Fruit fly (Drosophila melanogaster) whole organism, pupa: ENCODE measurements around the gene Rh6.

Source experiments
- CG10348 ChIP-seq: fragments of 200-800 bp; sonication (Bioruptor generic); IDR thresholded peaks from 2 replicates; pipeline ENCODE4 v1.3.6; 2022; ENCODE audit warnings: missing biosample characterization, missing genetic modification characterization
- CG12605 ChIP-seq: fragments of 200-800 bp; sonication (Bioruptor generic); IDR thresholded peaks from 2 replicates; pipeline ENCODE4 v1.3.6; 2022; ENCODE audit warnings: missing biosample characterization, missing genetic modification characterization
- CG13204 ChIP-seq: fragments of 200-800 bp; sonication (Bioruptor generic); optimal IDR thresholded peaks from 2 replicates; lab custom pipeline; 2018; ENCODE audit warnings: missing biosample characterization, mild to moderate bottlenecking, missing genetic modification characterization, moderate library complexity
- CG14655 ChIP-seq: fragments of 200-800 bp; sonication (Bioruptor generic); optimal IDR thresholded peaks from 3 replicates; lab custom pipeline; 2017; ENCODE audit warnings: mild to moderate bottlenecking, missing biosample characterization, missing genetic modification reagents, missing genetic modification characterization
- CG15710 ChIP-seq: fragments of 200-800 bp; sonication (Bioruptor generic); optimal IDR thresholded peaks from 2 replicates; lab custom pipeline; 2018; ENCODE audit warnings: missing biosample characterization, mild to moderate bottlenecking, missing genetic modification characterization, moderate library complexity
- CG17806 ChIP-seq: fragments of 200-800 bp; sonication (Bioruptor generic); optimal IDR thresholded peaks from 2 replicates; lab custom pipeline; 2018; ENCODE audit warnings: missing biosample characterization, mild to moderate bottlenecking, missing genetic modification characterization, moderate library complexity
- CG32121 ChIP-seq: fragments of 200-800 bp; sonication (Bioruptor generic); IDR thresholded peaks from 2 replicates; pipeline ENCODE4 v1.3.6; 2022; ENCODE audit warnings: missing biosample characterization, missing genetic modification characterization
- CG34367 ChIP-seq: fragments of 200-800 bp; sonication (Bioruptor generic); optimal IDR thresholded peaks from 2 replicates; lab custom pipeline; 2018; ENCODE audit warnings: missing biosample characterization, mild to moderate bottlenecking, missing genetic modification characterization
- CG8159 ChIP-seq: fragments of 200-800 bp; sonication (Bioruptor generic); optimal IDR thresholded peaks from 3 replicates; lab custom pipeline; 2018; ENCODE audit warnings: missing biosample characterization, mild to moderate bottlenecking, missing genetic modification characterization, moderate library complexity
- CG9948 ChIP-seq: fragments of 200-800 bp; sonication (Bioruptor generic); optimal IDR thresholded peaks from 2 replicates; lab custom pipeline; 2018; ENCODE audit warnings: missing biosample characterization, mild to moderate bottlenecking, missing genetic modification characterization, moderate library complexity
- D1 ChIP-seq: fragments of 200-800 bp; sonication (Bioruptor generic); optimal IDR thresholded peaks from 2 replicates; lab custom pipeline; 2018; ENCODE audit warnings: missing biosample characterization, mild to moderate bottlenecking, missing genetic modification characterization, moderate library complexity
- EcR ChIP-seq: fragments of 200-800 bp; sonication (Bioruptor generic); optimal IDR thresholded peaks from 3 replicates; lab custom pipeline; 2019; ENCODE audit warnings: missing biosample characterization, missing genetic modification characterization, mild to moderate bottlenecking, moderate library complexity, missing genetic modification reagents
- Ets98B ChIP-seq: fragments of 200-800 bp; sonication (Bioruptor generic); IDR thresholded peaks from 2 replicates; pipeline ENCODE4 v1.3.6; 2022; ENCODE audit warnings: missing biosample characterization, missing genetic modification characterization
- Pif1A ChIP-seq: fragments of 200-800 bp; sonication (Bioruptor generic); optimal IDR thresholded peaks from 3 replicates; lab custom pipeline; 2016; ENCODE audit warnings: missing biosample characterization, missing genetic modification characterization
- Pif1B ChIP-seq: fragments of 200-800 bp; sonication (Bioruptor generic); optimal IDR thresholded peaks from 3 replicates; lab custom pipeline; 2016; ENCODE audit warnings: missing biosample characterization, missing genetic modification characterization
- Snoo ChIP-seq: fragments of 200-800 bp; sonication (Bioruptor generic); optimal IDR thresholded peaks from 3 replicates; lab custom pipeline; 2017; ENCODE audit warnings: missing biosample characterization, mild to moderate bottlenecking, missing genetic modification characterization, inconsistent platforms
- gl ChIP-seq: fragments of 200-800 bp; sonication (Bioruptor generic); optimal IDR thresholded peaks from 2 replicates; lab custom pipeline; 2018; ENCODE audit warnings: missing biosample characterization, mild to moderate bottlenecking, missing genetic modification characterization
- rn ChIP-seq: fragments of 200-800 bp; sonication (Bioruptor generic); IDR thresholded peaks from 2 replicates; pipeline ENCODE4 v1.3.6; 2022; ENCODE audit warnings: missing biosample characterization, missing genetic modification characterization

Rh6 gene

dm6 chr3R:15531373-15531772 lies 48.4 kb downstream of the Rh6 start, which contains the start of gene CG31296:
Gene CG31296, minus strand, starts transcription at chr3R:15531473.
- TF ChIP-seq CG15710 (tag; lab: Kevin White, UChicago) (no peak), CG17806 (tag; lab: Kevin White, UChicago) (no peak), CG10348 (GFP tag; lab: Robert Waterston, UW) (no peak), CG34367 (tag; lab: Kevin White, UChicago) (no peak), Snoo (tag; lab: Kevin White, UChicago) (no peak), CG12605 (GFP tag; lab: Robert Waterston, UW) (no peak), EcR (GFP tag; lab: Kevin White, UChicago) (no peak), CG8159 (tag; lab: Kevin White, UChicago) (no peak), Pif1B (GFP tag; lab: Kevin White, UChicago) (no peak), gl (tag; lab: Kevin White, UChicago) (no peak), rn (GFP tag; lab: Robert Waterston, UW) (no peak), Pif1A (no peak), CG14655 (GFP tag; lab: Kevin White, UChicago) (no peak), CG13204 (GFP tag; lab: Kevin White, UChicago) (no peak), D1 (no peak), Ets98B (GFP tag; lab: Robert Waterston, UW) (no peak), CG9948 (no peak), CG32121 (no peak)
